Worm (Caenorhabditis elegans) whole organism, mixed stage, embryonic: ENCODE data around the gene F53F8.4.

Experiments used
- bed-3 ChIP-seq: fragments of 200-800 bp; sonication (Bioruptor generic); optimal IDR thresholded peaks from 3 replicates; lab custom pipeline; 2018; ENCODE audit warnings: mild to moderate bottlenecking, missing genetic modification characterization, moderate library complexity, missing compliant biosample characterization
- blmp-1 ChIP-seq: fragments of 150-350 bp; optimal IDR thresholded peaks from 2 replicates; lab custom pipeline; 2014; ENCODE audit warnings: missing biosample characterization, missing genetic modification characterization
- ceh-39 ChIP-seq: fragments of 150-350 bp; optimal IDR thresholded peaks from 2 replicates; lab custom pipeline; 2014; ENCODE audit warnings: missing biosample characterization, missing genetic modification characterization
- ceh-83 ChIP-seq: fragments of 200-800 bp; sonication (Bioruptor generic); optimal IDR thresholded peaks from 2 replicates; lab custom pipeline; 2018; ENCODE audit warnings: mild to moderate bottlenecking, missing genetic modification characterization, missing compliant biosample characterization
- ces-1 ChIP-seq: fragments of 150-350 bp; optimal IDR thresholded peaks from 2 replicates; lab custom pipeline; 2014; ENCODE audit warnings: missing biosample characterization, missing genetic modification reagents, missing genetic modification characterization
- cnd-1 ChIP-seq: fragments of 200-800 bp; sonication (Bioruptor generic); optimal IDR thresholded peaks from 2 replicates; lab custom pipeline; 2018; ENCODE audit warnings: mild to moderate bottlenecking, missing genetic modification characterization, missing compliant biosample characterization
- drap-1 ChIP-seq: fragments of 200-800 bp; sonication (Bioruptor generic); optimal IDR thresholded peaks from 3 replicates; lab custom pipeline; 2018; ENCODE audit warnings: mild to moderate bottlenecking, missing genetic modification characterization, missing compliant biosample characterization
- elt-1 ChIP-seq: sonication (generic microtip); optimal IDR thresholded peaks from 2 replicates; lab custom pipeline; 2017; ENCODE audit warnings: missing genetic modification characterization, mild to moderate bottlenecking, missing compliant biosample characterization, antibody characterized with exemption, moderate library complexity, borderline replicate concordance; ENCODE audit not compliant: insufficient read depth
- elt-3 ChIP-seq: fragments of 150-350 bp; optimal IDR thresholded peaks from 2 replicates; lab custom pipeline; 2014; ENCODE audit warnings: missing biosample characterization, missing genetic modification characterization
- flh-1 ChIP-seq: fragments of 200-800 bp; sonication (Bioruptor generic); optimal IDR thresholded peaks from 2 replicates; lab custom pipeline; 2018; ENCODE audit warnings: mild to moderate bottlenecking, missing genetic modification characterization, moderate library complexity, missing compliant biosample characterization
- ham-2 ChIP-seq: fragments of 200-800 bp; sonication (Bioruptor generic); optimal IDR thresholded peaks from 2 replicates; lab custom pipeline; 2018; ENCODE audit warnings: mild to moderate bottlenecking, missing genetic modification characterization, missing compliant biosample characterization
- lin-13 ChIP-seq: fragments of 150-350 bp; optimal IDR thresholded peaks from 2 replicates; lab custom pipeline; 2014; ENCODE audit warnings: missing biosample characterization, missing genetic modification characterization
- lin-32 ChIP-seq: fragments of 200-800 bp; sonication (Bioruptor generic); optimal IDR thresholded peaks from 2 replicates; lab custom pipeline; 2018; ENCODE audit warnings: mild to moderate bottlenecking, missing genetic modification characterization, missing compliant biosample characterization
- lsy-2 ChIP-seq: fragments of 150-350 bp; optimal IDR thresholded peaks from 2 replicates; lab custom pipeline; 2014; ENCODE audit warnings: missing biosample characterization, missing genetic modification characterization
- mab-5 ChIP-seq: fragments of 150-350 bp; optimal IDR thresholded peaks from 2 replicates; lab custom pipeline; 2014; ENCODE audit warnings: missing biosample characterization, missing genetic modification characterization
- mep-1 ChIP-seq: fragments of 150-350 bp; optimal IDR thresholded peaks from 2 replicates; lab custom pipeline; 2017; ENCODE audit warnings: missing biosample characterization, missing genetic modification reagents, missing genetic modification characterization, inconsistent platforms
- mls-2 ChIP-seq: sonication (generic microtip); optimal IDR thresholded peaks from 2 replicates; lab custom pipeline; 2016; ENCODE audit warnings: mild to moderate bottlenecking, missing genetic modification characterization, moderate library complexity, missing compliant biosample characterization
- nhr-12 ChIP-seq: fragments of 150-350 bp; optimal IDR thresholded peaks from 2 replicates; lab custom pipeline; 2014; ENCODE audit warnings: missing biosample characterization, missing genetic modification characterization
- nhr-2 ChIP-seq: fragments of 150-350 bp; optimal IDR thresholded peaks from 2 replicates; lab custom pipeline; 2014; ENCODE audit warnings: missing biosample characterization, missing genetic modification characterization
- nhr-237 ChIP-seq: fragments of 150-350 bp; optimal IDR thresholded peaks from 2 replicates; lab custom pipeline; 2014; ENCODE audit warnings: missing biosample characterization, missing genetic modification characterization
- nhr-28 ChIP-seq: fragments of 150-350 bp; optimal IDR thresholded peaks from 2 replicates; lab custom pipeline; 2014; ENCODE audit warnings: missing biosample characterization, missing genetic modification characterization
- nhr-76 ChIP-seq: sonication (generic microtip); optimal IDR thresholded peaks from 2 replicates; lab custom pipeline; 2017; ENCODE audit warnings: missing biosample characterization, missing genetic modification characterization
- pha-4 ChIP-seq: fragments of 150-350 bp; optimal IDR thresholded peaks from 2 replicates; lab custom pipeline; 2018; ENCODE audit warnings: missing biosample characterization, missing genetic modification reagents, missing genetic modification characterization
- sem-2 ChIP-seq: fragments of 200-800 bp; sonication (Bioruptor generic); optimal IDR thresholded peaks from 2 replicates; lab custom pipeline; 2018; ENCODE audit warnings: mild to moderate bottlenecking, missing genetic modification characterization, missing compliant biosample characterization
- snpc-4 ChIP-seq: fragments of 150-350 bp; optimal IDR thresholded peaks from 2 replicates; lab custom pipeline; 2014; ENCODE audit warnings: missing biosample characterization, missing genetic modification characterization
- sptf-1 ChIP-seq: sonication (generic microtip); optimal IDR thresholded peaks from 2 replicates; lab custom pipeline; 2017; ENCODE audit warnings: mild to moderate bottlenecking, missing genetic modification characterization, moderate library complexity, missing compliant biosample characterization
- tbx-8 ChIP-seq: fragments of 200-800 bp; sonication (Bioruptor generic); optimal IDR thresholded peaks from 2 replicates; lab custom pipeline; 2018; ENCODE audit warnings: mild to moderate bottlenecking, missing genetic modification characterization, moderate library complexity, missing compliant biosample characterization
- unc-120 ChIP-seq: sonication (generic microtip); optimal IDR thresholded peaks from 2 replicates; lab custom pipeline; 2017; ENCODE audit warnings: missing genetic modification characterization, missing compliant biosample characterization; ENCODE audit not compliant: poor library complexity, severe bottlenecking
- unc-39 ChIP-seq: fragments of 150-350 bp; optimal IDR thresholded peaks from 2 replicates; lab custom pipeline; 2014; ENCODE audit warnings: missing biosample characterization, missing genetic modification characterization
- unc-62 ChIP-seq: fragments of 150-350 bp; optimal IDR thresholded peaks from 2 replicates; lab custom pipeline; 2014; ENCODE audit warnings: missing biosample characterization, missing genetic modification reagents, missing genetic modification characterization
- zip-8 ChIP-seq: fragments of 150-350 bp; optimal IDR thresholded peaks from 2 replicates; lab custom pipeline; 2014; ENCODE audit warnings: missing biosample characterization, missing genetic modification characterization
- ztf-11 ChIP-seq: fragments of 150-350 bp; optimal IDR thresholded peaks from 2 replicates; lab custom pipeline; 2014; ENCODE audit warnings: missing biosample characterization, missing genetic modification characterization

F53F8.4 gene

ce11 chrV:20685383-20685782 lies 6.1 kb downstream of the F53F8.4 start, which contains the start of gene klf-2:
klf-2 (plus strand) TSS chrV:20685683.
- TF ChIP-seq mls-2 (tag; lab: Kevin White, UChicago): no peak
- TF ChIP-seq elt-3: no peak
- no peak for TF ChIP-seq ham-2 (GFP tag; lab: Kevin White, UChicago)
- no peak for TF ChIP-seq zip-8
- TF ChIP-seq drap-1 (GFP tag; lab: Kevin White, UChicago): no peak
- no peak for TF ChIP-seq lin-13 (tag; lab: Kevin White, UChicago)
- TF ChIP-seq nhr-12: no peak
- no peak for TF ChIP-seq nhr-28
- no peak for TF ChIP-seq unc-39 (tag; lab: Kevin White, UChicago)
- TF ChIP-seq unc-120: no peak
- no peak for TF ChIP-seq elt-1 (tag; lab: Kevin White, UChicago)
- TF ChIP-seq ces-1 (GFP tag; lab: Kevin White, UChicago): no peak
- no peak for TF ChIP-seq sptf-1 (tag; lab: Kevin White, UChicago)
- no peak for TF ChIP-seq ceh-39 (tag; lab: Kevin White, UChicago)
- TF ChIP-seq ceh-83: no peak
- no peak for TF ChIP-seq cnd-1 (tag; lab: Kevin White, UChicago)
- TF ChIP-seq snpc-4 (tag; lab: Kevin White, UChicago): no peak

DNA sequence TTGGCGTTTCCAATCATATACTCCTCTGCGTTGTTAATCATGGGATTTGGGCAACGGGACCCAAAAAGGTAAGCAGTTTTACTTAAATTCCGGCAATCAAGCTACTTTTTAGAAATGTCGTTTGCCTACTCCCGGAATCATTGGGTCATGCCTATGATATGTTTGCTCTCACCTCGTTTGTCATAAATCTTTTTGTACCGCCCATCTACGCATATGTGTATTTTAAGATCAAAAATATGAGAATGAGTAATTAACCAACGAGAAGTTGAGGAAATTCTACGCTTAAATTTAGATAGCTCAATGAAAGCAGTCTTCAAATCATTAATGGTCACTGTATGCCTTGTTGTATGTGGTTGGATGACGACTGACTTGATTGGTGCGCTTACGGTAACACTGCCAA lies 9.2 kb downstream of the F53F8.4 start:
- TF ChIP-seq lin-32 (GFP tag; lab: Kevin White, UChicago) (no peak), snpc-4 (tag; lab: Kevin White, UChicago) (no peak), flh-1 (GFP tag; lab: Kevin White, UChicago) (no peak), lsy-2 (tag; lab: Kevin White, UChicago) (no peak), sptf-1 (tag; lab: Kevin White, UChicago) (no peak), tbx-8 (GFP tag; lab: Kevin White, UChicago) (no peak), ztf-11 (tag; lab: Kevin White, UChicago) (no peak), mab-5 (tag; lab: Kevin White, UChicago) (no peak), mep-1 (no peak), sem-2 (no peak), pha-4 (tag; lab: Kevin White, UChicago) (no peak), ham-2 (GFP tag; lab: Kevin White, UChicago) (no peak), nhr-76 (no peak), nhr-12 (no peak)

DNA sequence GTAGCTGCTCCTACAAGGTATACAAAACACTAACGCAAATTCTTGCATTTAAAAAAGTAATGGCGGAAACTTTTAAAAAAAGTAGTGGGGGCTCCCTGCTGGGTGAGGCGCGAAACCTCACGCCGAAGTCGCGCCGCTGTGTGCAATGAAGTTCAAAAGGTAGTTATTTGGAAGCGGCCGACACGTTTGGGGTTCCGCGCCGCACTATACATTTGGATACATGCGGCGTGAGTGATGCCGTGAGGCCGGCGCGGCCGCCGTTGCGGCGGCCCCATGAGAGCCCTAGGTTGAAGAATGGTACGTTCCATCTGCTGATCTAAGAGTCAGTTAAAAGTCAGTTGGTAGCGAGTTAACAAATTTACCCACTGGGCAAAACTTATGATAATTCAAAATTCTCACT lies 9.7 kb downstream of the F53F8.4 start:
- TF ChIP-seq snpc-4 (tag; lab: Kevin White, UChicago): no peak
- TF ChIP-seq ham-2 (GFP tag; lab: Kevin White, UChicago): no peak
- no peak for TF ChIP-seq mep-1
- TF ChIP-seq bed-3 (GFP tag; lab: Kevin White, UChicago): no peak
- TF ChIP-seq nhr-237: no peak
- no peak for TF ChIP-seq drap-1 (GFP tag; lab: Kevin White, UChicago)
- TF ChIP-seq lin-13 (tag; lab: Kevin White, UChicago): no peak
- no peak for TF ChIP-seq sem-2
- no peak for TF ChIP-seq mls-2 (tag; lab: Kevin White, UChicago)

- TF ChIP-seq lin-13 (tag; lab: Kevin White, UChicago): no peak
- TF ChIP-seq ceh-83: no peak
- no peak for TF ChIP-seq elt-3
- TF ChIP-seq nhr-76: no peak
- TF ChIP-seq nhr-2: no peak
- TF ChIP-seq blmp-1 (tag; lab: Kevin White, UChicago): no peak
- TF ChIP-seq pha-4 (tag; lab: Kevin White, UChicago): no peak
- no peak for TF ChIP-seq zip-8
- no peak for TF ChIP-seq unc-62 (GFP tag; lab: Kevin White, UChicago)
- no peak for TF ChIP-seq ham-2 (GFP tag; lab: Kevin White, UChicago)
- TF ChIP-seq snpc-4 (tag; lab: Kevin White, UChicago): no peak
- TF ChIP-seq mls-2 (tag; lab: Kevin White, UChicago): no peak
- no peak for TF ChIP-seq ceh-39 (tag; lab: Kevin White, UChicago)
- TF ChIP-seq elt-1 (tag; lab: Kevin White, UChicago): no peak
- no peak for TF ChIP-seq mab-5 (tag; lab: Kevin White, UChicago)
- no peak for TF ChIP-seq nhr-12
- TF ChIP-seq lin-32 (GFP tag; lab: Kevin White, UChicago): no peak
These were observed 10.4 kb downstream of the F53F8.4 start, which contains the start of gene srsx-35 for ce11 chrV:20681120-20681519. srsx-35 (plus strand) TSS chrV:20681420.

- TF ChIP-seq lsy-2 (tag; lab: Kevin White, UChicago) (no peak), pha-4 (tag; lab: Kevin White, UChicago) (no peak), zip-8 (no peak), bed-3 (GFP tag; lab: Kevin White, UChicago) (no peak), nhr-2 (no peak), flh-1 (GFP tag; lab: Kevin White, UChicago) (no peak), ztf-11 (tag; lab: Kevin White, UChicago) (no peak)
These were observed 11.3 kb downstream of the F53F8.4 start for ce11 chrV:20680189-20680588.
